Worm (Caenorhabditis elegans): ENCODE results near the gene oct-2.

ce11 chrX:11344899-11345298 is 1.4 kb upstream of the oct-2 start:
- TF ChIP-seq F44E2.7 (GFP tag; IDR thresholded peaks at IDR 0.05) = no peak
- TF ChIP-seq ztf-11 (tag; optimal IDR thresholded peaks at IDR 0.05) = no peak
- no peak for TF ChIP-seq lin-39 (tag; optimal IDR thresholded peaks at IDR 0.05)
- TF ChIP-seq ceh-44 (GFP tag; IDR thresholded peaks at IDR 0.05) = no peak
- TF ChIP-seq zag-1 (tag; optimal IDR thresholded peaks at IDR 0.05) = no peak
- no peak for TF ChIP-seq nhr-76 (tag; optimal IDR thresholded peaks at IDR 0.05)
- TF ChIP-seq skn-1 (tag; optimal IDR thresholded peaks at IDR 0.05) = no peak
- no peak for TF ChIP-seq pqm-1 (tag; optimal IDR thresholded peaks at IDR 0.05)
- TF ChIP-seq nhr-48 (tag; optimal IDR thresholded peaks at IDR 0.05) = no peak

Data from whole organism, L4 larva.